Worm (Caenorhabditis elegans) whole organism, L3 larva: Measurements from ENCODE around the gene M199.7.

Experiments used
- R02D3.7 ChIP-seq: fragments of 150-350 bp; optimal IDR thresholded peaks from 2 replicates; lab custom pipeline; 2014; ENCODE audit warnings: missing biosample characterization, missing genetic modification characterization
- ZK546.5 ChIP-seq: sonication (generic microtip); optimal IDR thresholded peaks from 2 replicates; lab custom pipeline; 2017; ENCODE audit warnings: missing biosample characterization, missing genetic modification characterization
- aly-2 ChIP-seq: fragments of 150-350 bp; optimal IDR thresholded peaks from 2 replicates; lab custom pipeline; 2014; ENCODE audit warnings: missing biosample characterization, missing genetic modification characterization
- ama-1 ChIP-seq: fragments of 150-350 bp; optimal IDR thresholded peaks from 2 replicates; lab custom pipeline; 2018
- ceh-16 ChIP-seq: sonication (generic microtip); optimal IDR thresholded peaks from 2 replicates; lab custom pipeline; 2017; ENCODE audit warnings: missing biosample characterization, missing genetic modification characterization
- ceh-28 ChIP-seq: fragments of 150-350 bp; optimal IDR thresholded peaks from 2 replicates; lab custom pipeline; 2014; ENCODE audit warnings: missing biosample characterization, missing genetic modification reagents, missing genetic modification characterization
- ceh-9 ChIP-seq: sonication (generic microtip); optimal IDR thresholded peaks from 2 replicates; lab custom pipeline; 2018; ENCODE audit warnings: missing biosample characterization, missing genetic modification characterization
- daf-12 ChIP-seq: fragments of 150-350 bp; optimal IDR thresholded peaks from 2 replicates; lab custom pipeline; 2014; ENCODE audit warnings: missing biosample characterization, missing genetic modification reagents, missing genetic modification characterization
- egl-27 ChIP-seq: sonication (generic microtip); optimal IDR thresholded peaks from 4 replicates; lab custom pipeline; 2017; ENCODE audit warnings: missing biosample characterization, missing genetic modification reagents, missing genetic modification characterization
- egl-5 ChIP-seq: fragments of 150-350 bp; optimal IDR thresholded peaks from 2 replicates; lab custom pipeline; 2017; ENCODE audit warnings: missing biosample characterization, missing genetic modification reagents, missing genetic modification characterization, inconsistent platforms
- elt-1 ChIP-seq: fragments of 150-350 bp; optimal IDR thresholded peaks from 2 replicates; lab custom pipeline; 2014; ENCODE audit warnings: missing biosample characterization, missing genetic modification characterization
- elt-2 ChIP-seq: sonication (generic microtip); optimal IDR thresholded peaks from 2 replicates; lab custom pipeline; 2016; ENCODE audit warnings: missing genetic modification reagents, mild to moderate bottlenecking, missing genetic modification characterization, missing compliant biosample characterization
- elt-3 ChIP-seq, 3 experiments: fragments of 150-350 bp in 1 of 3; sonication (generic microtip) in 2 of 3; optimal IDR thresholded peaks; 2 replicates in 2 of 3; 4 replicates in 1 of 3; lab custom pipeline; 2014 to 2017; ENCODE audit warnings: missing biosample characterization in 3 of 3, missing genetic modification characterization in 3 of 3
- fkh-10 ChIP-seq: sonication (generic microtip); optimal IDR thresholded peaks from 2 replicates; lab custom pipeline; 2017; ENCODE audit warnings: missing biosample characterization, missing genetic modification reagents, missing genetic modification characterization
- fkh-2 ChIP-seq: fragments of 150-350 bp; optimal IDR thresholded peaks from 2 replicates; lab custom pipeline; 2014; ENCODE audit warnings: missing biosample characterization, missing genetic modification reagents, missing genetic modification characterization
- hmg-11 ChIP-seq: sonication (generic microtip); optimal IDR thresholded peaks from 2 replicates; lab custom pipeline; 2016; ENCODE audit warnings: missing genetic modification characterization, missing compliant biosample characterization
- lin-15B ChIP-seq: fragments of 150-350 bp; optimal IDR thresholded peaks from 2 replicates; lab custom pipeline; 2014; ENCODE audit warnings: missing biosample characterization, missing genetic modification characterization
- lin-39 ChIP-seq: fragments of 150-350 bp; optimal IDR thresholded peaks from 2 replicates; lab custom pipeline; 2018; ENCODE audit warnings: missing biosample characterization, missing genetic modification reagents, missing genetic modification characterization
- lsy-12 ChIP-seq: sonication (generic microtip); optimal IDR thresholded peaks from 2 replicates; lab custom pipeline; 2016; ENCODE audit warnings: mild to moderate bottlenecking, missing genetic modification characterization, missing compliant biosample characterization
- mdl-1 ChIP-seq: fragments of 150-350 bp; optimal IDR thresholded peaks from 2 replicates; lab custom pipeline; 2014; ENCODE audit warnings: missing biosample characterization, missing genetic modification characterization
- mml-1 ChIP-seq: fragments of 150-350 bp; sonication (generic microtip); optimal IDR thresholded peaks from 3 replicates; lab custom pipeline; 2014; ENCODE audit warnings: missing biosample characterization, missing genetic modification characterization
- nfya-1 ChIP-seq: sonication (generic microtip); optimal IDR thresholded peaks from 2 replicates; lab custom pipeline; 2017; ENCODE audit warnings: missing genetic modification characterization, mild to moderate bottlenecking, missing compliant biosample characterization, antibody characterized with exemption, moderate library complexity; ENCODE audit not compliant: insufficient read depth
- nhr-23 ChIP-seq: fragments of 150-350 bp; optimal IDR thresholded peaks from 2 replicates; lab custom pipeline; 2014; ENCODE audit warnings: missing biosample characterization, missing genetic modification reagents, missing genetic modification characterization
- nhr-25 ChIP-seq: sonication (generic microtip); optimal IDR thresholded peaks from 2 replicates; lab custom pipeline; 2017; ENCODE audit warnings: missing biosample characterization, missing genetic modification characterization
- nhr-28 ChIP-seq: fragments of 150-350 bp; optimal IDR thresholded peaks from 2 replicates; lab custom pipeline; 2014; ENCODE audit warnings: missing biosample characterization, missing genetic modification characterization
- nhr-67 ChIP-seq: fragments of 150-350 bp; optimal IDR thresholded peaks from 2 replicates; lab custom pipeline; 2014; ENCODE audit warnings: missing biosample characterization, missing genetic modification characterization
- nhr-76 ChIP-seq: fragments of 150-350 bp; sonication (generic microtip); optimal IDR thresholded peaks from 5 replicates; lab custom pipeline; 2014; ENCODE audit warnings: missing biosample characterization, missing genetic modification characterization
- nhr-77 ChIP-seq: fragments of 150-350 bp; optimal IDR thresholded peaks from 2 replicates; lab custom pipeline; 2014; ENCODE audit warnings: missing biosample characterization, missing genetic modification characterization
- pha-4 ChIP-seq: fragments of 150-350 bp; optimal IDR thresholded peaks from 2 replicates; lab custom pipeline; 2014; ENCODE audit warnings: missing biosample characterization, missing genetic modification reagents, missing genetic modification characterization
- pqm-1 ChIP-seq: fragments of 150-350 bp; optimal IDR thresholded peaks from 2 replicates; lab custom pipeline; 2017; ENCODE audit warnings: missing biosample characterization, missing genetic modification characterization, inconsistent platforms
- sea-2 ChIP-seq: fragments of 150-350 bp; sonication (generic microtip); optimal IDR thresholded peaks from 4 replicates; lab custom pipeline; 2014; ENCODE audit warnings: missing biosample characterization, missing genetic modification reagents, missing genetic modification characterization
- skn-1 ChIP-seq: fragments of 150-350 bp; optimal IDR thresholded peaks from 2 replicates; lab custom pipeline; 2014; ENCODE audit warnings: missing biosample characterization, missing genetic modification characterization
- snpc-4 ChIP-seq: fragments of 150-350 bp; optimal IDR thresholded peaks from 2 replicates; lab custom pipeline; 2014; ENCODE audit warnings: missing biosample characterization, missing genetic modification characterization
- tbx-2 ChIP-seq: sonication (generic microtip); optimal IDR thresholded peaks from 2 replicates; lab custom pipeline; 2016; ENCODE audit warnings: mild to moderate bottlenecking, missing genetic modification characterization, missing compliant biosample characterization
- unc-62 ChIP-seq: fragments of 150-350 bp; sonication (generic microtip); optimal IDR thresholded peaks from 4 replicates; lab custom pipeline; 2014; ENCODE audit warnings: missing biosample characterization, missing genetic modification reagents, missing genetic modification characterization
- zag-1 ChIP-seq: fragments of 150-350 bp; optimal IDR thresholded peaks from 2 replicates; lab custom pipeline; 2014; ENCODE audit warnings: missing biosample characterization, missing genetic modification characterization
- ztf-4 ChIP-seq: fragments of 150-350 bp; optimal IDR thresholded peaks from 2 replicates; lab custom pipeline; 2014; ENCODE audit warnings: missing biosample characterization, missing genetic modification characterization

M199.7 gene

ce11 chrIV:15107218-15107617 lies 15.8 kb upstream of the M199.7 start:
- TF ChIP-seq ceh-16 (tag; lab: Kevin White, UChicago) (no peak), hmg-11 (tag; lab: Kevin White, UChicago) (no peak), pha-4 (tag; lab: Kevin White, UChicago) (peak; percentile 35), ceh-28 (tag; lab: Kevin White, UChicago) (peak; percentile 28), snpc-4 (tag; lab: Kevin White, UChicago) (no peak), zag-1 (no peak), pqm-1 (tag; lab: Kevin White, UChicago) (peak; percentile 24)

- TF ChIP-seq nfya-1 (tag; lab: Kevin White, UChicago), result no peak
- TF ChIP-seq nhr-23 (tag; lab: Kevin White, UChicago), result no peak
- no peak for TF ChIP-seq mml-1 (tag; lab: Kevin White, UChicago)
- no peak for TF ChIP-seq ceh-16 (tag; lab: Kevin White, UChicago)
- no peak for TF ChIP-seq ZK546.5 (tag; lab: Kevin White, UChicago)
- TF ChIP-seq lin-15B, result no peak
- no peak for TF ChIP-seq fkh-10 (GFP tag; lab: Kevin White, UChicago)
- no peak for TF ChIP-seq daf-12 (tag; lab: Kevin White, UChicago)
- no peak for TF ChIP-seq elt-2 (tag; lab: Kevin White, UChicago)
- no peak for TF ChIP-seq skn-1 (tag; lab: Kevin White, UChicago)
- no peak for TF ChIP-seq fkh-2 (tag; lab: Kevin White, UChicago)
- no peak for TF ChIP-seq ama-1 (lab: Kevin White, UChicago)
- TF ChIP-seq egl-5 (tag; lab: Kevin White, UChicago), result no peak
- no peak for TF ChIP-seq snpc-4 (tag; lab: Kevin White, UChicago)
- TF ChIP-seq nhr-67 (tag; lab: Kevin White, UChicago), result no peak
These were observed 14.5 kb upstream of the M199.7 start, which contains the start of gene M199.2 for ce11 chrIV:15108475-15108874. TSS of gene M199.2 (plus strand) at chrIV:15108775.

- no peak for TF ChIP-seq pqm-1 (tag; lab: Kevin White, UChicago)
- no peak for TF ChIP-seq fkh-10 (GFP tag; lab: Kevin White, UChicago)
These were observed 9.9 kb upstream of the M199.7 start, which contains the start of gene M199.134 for ce11 chrIV:15113117-15113516. TSS of gene M199.134 (minus strand) at chrIV:15113217.

- TF ChIP-seq ztf-4 (tag; lab: Kevin White, UChicago) (no peak), nhr-28 (tag; lab: Kevin White, UChicago) (no peak), egl-27 (tag; lab: Kevin White, UChicago) (no peak), snpc-4 (tag; lab: Kevin White, UChicago) (no peak), fkh-2 (tag; lab: Kevin White, UChicago) (no peak), tbx-2 (no peak), nhr-25 (tag; lab: Kevin White, UChicago) (no peak), sea-2 (GFP tag; lab: Kevin White, UChicago) (no peak), elt-3 (tag; optimal IDR thresholded peaks at IDR 0.05; lab: Kevin White, UChicago) (no peak), nhr-67 (tag; lab: Kevin White, UChicago) (no peak), elt-2 (tag; lab: Kevin White, UChicago) (no peak), nhr-77 (tag; lab: Kevin White, UChicago) (no peak), lsy-12 (tag; lab: Kevin White, UChicago) (no peak)
- TF ChIP-seq, all 47 proteins: peak for 0
These were observed 8.7 kb upstream of the M199.7 start, which contains the start of gene M199.135 for ce11 chrIV:15114324-15114723. TSS of gene M199.135 (plus strand) at chrIV:15114624.

- no peak for TF ChIP-seq mdl-1 (tag; lab: Kevin White, UChicago)
- TF ChIP-seq ceh-9, result no peak
These were observed 4.6 kb upstream of the M199.7 start, which contains the start of gene M199.136 for ce11 chrIV:15118390-15118789. TSS of gene M199.136 (plus strand) at chrIV:15118690.

ce11 chrIV:15119268-15119667 lies 3.7 kb upstream of the M199.7 start:
- TF ChIP-seq egl-5 (tag; lab: Kevin White, UChicago) (no peak), R02D3.7 (tag; lab: Kevin White, UChicago) (no peak), nhr-76 (tag; lab: Kevin White, UChicago) (no peak), lsy-12 (tag; lab: Kevin White, UChicago) (no peak), lin-39 (tag; lab: Kevin White, UChicago) (no peak), hmg-11 (tag; lab: Kevin White, UChicago) (no peak), ama-1 (lab: Kevin White, UChicago) (no peak), unc-62 (no peak), ceh-9 (no peak), ceh-28 (tag; lab: Kevin White, UChicago) (no peak), mml-1 (tag; lab: Kevin White, UChicago) (no peak), nhr-28 (tag; lab: Kevin White, UChicago) (no peak), egl-27 (tag; lab: Kevin White, UChicago) (no peak), elt-3 (tag; optimal IDR thresholded peaks at IDR 0.05; lab: Kevin White, UChicago) (no peak), snpc-4 (tag; lab: Kevin White, UChicago) (no peak), elt-1 (tag; lab: Kevin White, UChicago) (no peak), aly-2 (tag; lab: Kevin White, UChicago) (no peak)
